Fruit fly (Drosophila melanogaster): ENCODE results near the gene Sap47.
A peak's percentile ranks its signal among the peaks of the same experiment; 100 is the strongest.

The Sap47 gene

dm6 chr3R:15950843-15951242 is 15.9 kb downstream of the Sap47 start, which contains the start of the genes CG31088 and CG46383:
CG31088 (minus strand) TSS chr3R:15950943.
CG46383 (minus strand) TSS chr3R:15950943.
- no peak for TF ChIP-seq EcR (GFP tag; optimal IDR thresholded peaks at IDR 0.05)
- no peak for TF ChIP-seq usp (GFP tag; optimal IDR thresholded peaks at IDR 0.05)
- no peak for TF ChIP-seq Dll (optimal IDR thresholded peaks at IDR 0.05)
- no peak for TF ChIP-seq pan (optimal IDR thresholded peaks at IDR 0.05)

dm6 chr3R:15963690-15964281 is 28.9 kb downstream of the Sap47 start, which contains the start of the genes CG4287 and CG5516:
CG4287 (minus strand) TSS chr3R:15963867.
CG5516 (plus strand) TSS chr3R:15963884.
- TF ChIP-seq CG8478 (optimal IDR thresholded peaks at IDR 0.05), result no peak
- no peak for TF ChIP-seq usp (GFP tag; optimal IDR thresholded peaks at IDR 0.05)
- no peak for TF ChIP-seq EcR (GFP tag; optimal IDR thresholded peaks at IDR 0.05)
- TF ChIP-seq psq (optimal IDR thresholded peaks at IDR 0.05), result no peak
- TF ChIP-seq Dll (optimal IDR thresholded peaks at IDR 0.05), result no peak

DNA sequence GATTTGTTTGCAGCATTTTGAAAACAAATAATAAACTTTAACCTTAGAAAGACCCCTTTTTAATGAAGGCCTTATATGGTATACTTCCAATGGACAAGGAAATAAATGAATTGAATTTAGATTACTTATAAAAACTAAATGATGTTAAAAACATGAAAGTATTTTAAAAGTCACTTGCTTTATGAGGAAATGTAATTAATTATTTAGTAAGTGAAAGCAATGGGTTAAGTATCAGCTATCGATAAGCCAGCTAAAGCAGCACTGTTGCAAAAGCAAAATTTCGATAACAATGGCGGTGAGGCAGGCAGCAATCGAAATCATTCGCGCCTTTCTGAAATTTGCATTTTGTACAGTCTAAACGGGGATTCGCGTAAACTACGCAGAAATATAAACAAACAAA is 30.3 kb downstream of the Sap47 start, which contains the start of the genes CG32856 and Rbf2:
Gene CG32856, minus strand, starts transcription at position 183 of the 400 bp plus-strand sequence.
Gene Rbf2, plus strand, starts transcription at position 278 of the 400 bp plus-strand sequence.
- TF ChIP-seq pan (optimal IDR thresholded peaks at IDR 0.05) (no peak), usp (GFP tag; optimal IDR thresholded peaks at IDR 0.05) (no peak), psq (optimal IDR thresholded peaks at IDR 0.05) (no peak), EcR (GFP tag; optimal IDR thresholded peaks at IDR 0.05) (no peak), Dll (optimal IDR thresholded peaks at IDR 0.05) (no peak), CG8478 (optimal IDR thresholded peaks at IDR 0.05) (no peak)

DNA sequence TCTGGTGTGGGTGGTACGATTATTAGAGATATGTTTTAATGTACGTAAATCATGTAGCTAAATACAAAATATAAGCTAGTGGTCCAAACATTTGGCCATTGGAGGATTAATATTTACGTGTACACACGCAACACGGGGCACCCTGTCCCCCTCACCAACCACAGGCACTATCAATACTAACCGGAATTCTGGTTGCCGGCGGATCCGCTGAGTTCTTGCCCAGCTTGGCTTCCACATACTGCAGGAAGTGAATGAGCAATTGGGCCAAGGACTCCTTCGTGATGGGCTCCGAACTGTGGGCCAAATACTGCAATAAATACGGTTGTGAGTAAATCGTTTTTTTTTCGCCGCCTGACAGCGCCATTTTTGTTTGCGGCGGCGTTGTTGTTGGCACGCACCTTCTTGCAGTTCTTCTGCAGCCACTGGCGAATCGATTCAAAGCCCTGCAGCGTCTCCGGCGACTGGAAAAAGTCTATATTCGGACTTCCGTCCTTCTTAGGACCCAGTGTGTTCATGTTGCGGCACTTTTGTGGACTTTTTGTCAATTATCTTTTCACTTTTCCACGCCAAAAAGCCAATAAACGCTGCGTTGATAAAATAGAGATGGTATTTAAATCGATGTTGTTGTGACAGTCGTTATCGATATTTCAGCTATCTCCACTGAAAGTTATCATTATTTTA is 37.5 kb downstream of the Sap47 start, which contains the start of gene mor:
Gene mor, minus strand, starts transcription at position 616 of the 681 bp plus-strand sequence.
- TF ChIP-seq Dll (optimal IDR thresholded peaks at IDR 0.05), result peak; percentile 32
- no peak for TF ChIP-seq pan (optimal IDR thresholded peaks at IDR 0.05)
- TF ChIP-seq EcR (GFP tag; optimal IDR thresholded peaks at IDR 0.05), result no peak

- TF ChIP-seq pan (optimal IDR thresholded peaks at IDR 0.05) (no peak), usp (GFP tag; optimal IDR thresholded peaks at IDR 0.05) (no peak), Dll (optimal IDR thresholded peaks at IDR 0.05) (no peak), psq (optimal IDR thresholded peaks at IDR 0.05) (no peak)
These were observed 38.1 kb downstream of the Sap47 start, which contains the start of gene Hel89B for dm6 chr3R:15972979-15973486. Hel89B (plus strand) TSS chr3R:15973298.

- TF ChIP-seq pan (optimal IDR thresholded peaks at IDR 0.05) (no peak), Dll (optimal IDR thresholded peaks at IDR 0.05) (no peak), usp (GFP tag; optimal IDR thresholded peaks at IDR 0.05) (no peak), EcR (GFP tag; optimal IDR thresholded peaks at IDR 0.05) (no peak), psq (optimal IDR thresholded peaks at IDR 0.05) (no peak), CG8478 (optimal IDR thresholded peaks at IDR 0.05) (no peak)
These were observed 38.6 kb downstream of the Sap47 start for dm6 chr3R:15973488-15973975.

- TF ChIP-seq Dll (optimal IDR thresholded peaks at IDR 0.05) (no peak), CG8478 (optimal IDR thresholded peaks at IDR 0.05) (no peak), pan (optimal IDR thresholded peaks at IDR 0.05) (no peak), psq (optimal IDR thresholded peaks at IDR 0.05) (no peak), EcR (GFP tag; optimal IDR thresholded peaks at IDR 0.05) (no peak), usp (GFP tag; optimal IDR thresholded peaks at IDR 0.05) (no peak)
These were observed 39.3 kb downstream of the Sap47 start for dm6 chr3R:15974235-15974634.

DNA sequence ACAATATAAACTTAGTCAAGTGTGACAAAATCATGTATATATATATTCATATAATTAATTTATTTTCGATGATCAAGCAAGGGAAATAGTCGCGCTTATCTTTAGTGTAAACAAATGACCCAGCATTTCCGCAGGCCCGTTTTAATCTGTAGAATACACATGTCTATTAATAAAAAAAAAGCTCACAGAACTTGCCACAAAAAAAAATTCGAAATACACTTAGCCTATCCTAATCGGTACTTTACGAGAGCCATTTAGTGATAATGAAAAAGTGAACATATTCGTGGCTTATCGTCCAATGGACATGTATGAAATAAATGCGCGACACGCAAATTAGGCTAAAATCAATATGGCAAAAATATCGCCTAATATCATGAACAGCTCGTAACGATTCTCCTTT is 40.3 kb downstream of the Sap47 start:
- TF ChIP-seq usp (GFP tag; optimal IDR thresholded peaks at IDR 0.05) (no peak), EcR (GFP tag; optimal IDR thresholded peaks at IDR 0.05) (no peak), CG8478 (optimal IDR thresholded peaks at IDR 0.05) (no peak), psq (optimal IDR thresholded peaks at IDR 0.05) (no peak), Dll (optimal IDR thresholded peaks at IDR 0.05) (no peak), pan (optimal IDR thresholded peaks at IDR 0.05) (no peak)

DNA sequence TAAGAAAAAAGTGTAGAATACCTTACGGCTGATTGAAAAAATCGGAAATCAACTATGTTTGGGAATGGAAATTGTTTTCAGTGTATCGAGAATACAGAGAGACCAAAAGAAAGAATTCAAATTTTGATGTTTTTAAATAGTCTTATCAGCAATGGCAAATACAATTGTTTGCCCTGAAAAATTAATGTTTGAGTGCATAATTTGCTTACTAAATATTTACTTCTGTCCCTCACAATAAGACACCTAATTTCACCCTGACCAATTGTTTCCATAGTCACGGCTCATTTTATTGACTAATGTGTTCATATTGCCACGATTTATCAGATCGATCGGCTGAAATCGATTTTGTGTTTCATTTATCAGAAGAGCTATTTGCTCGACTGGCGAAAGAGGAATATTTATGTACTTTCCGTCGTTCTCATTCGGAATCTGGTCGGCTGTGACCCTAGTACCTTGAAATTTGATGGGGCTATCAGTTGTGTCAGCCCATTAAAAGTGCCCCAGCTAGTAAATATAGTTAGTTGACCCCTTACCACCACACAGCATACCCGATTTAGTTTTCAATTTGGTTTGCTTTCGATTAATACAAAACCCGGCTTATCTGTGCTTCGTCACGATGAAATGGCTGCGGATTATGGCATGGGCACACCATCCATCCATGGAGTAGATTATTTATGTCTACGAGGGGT is 48.8 kb downstream of the Sap47 start:
- TF ChIP-seq pan (optimal IDR thresholded peaks at IDR 0.05) (no peak), Dll (optimal IDR thresholded peaks at IDR 0.05) (no peak), usp (GFP tag; optimal IDR thresholded peaks at IDR 0.05) (no peak), psq (optimal IDR thresholded peaks at IDR 0.05) (no peak), CG8478 (optimal IDR thresholded peaks at IDR 0.05) (no peak), EcR (GFP tag; optimal IDR thresholded peaks at IDR 0.05) (no peak)

DNA sequence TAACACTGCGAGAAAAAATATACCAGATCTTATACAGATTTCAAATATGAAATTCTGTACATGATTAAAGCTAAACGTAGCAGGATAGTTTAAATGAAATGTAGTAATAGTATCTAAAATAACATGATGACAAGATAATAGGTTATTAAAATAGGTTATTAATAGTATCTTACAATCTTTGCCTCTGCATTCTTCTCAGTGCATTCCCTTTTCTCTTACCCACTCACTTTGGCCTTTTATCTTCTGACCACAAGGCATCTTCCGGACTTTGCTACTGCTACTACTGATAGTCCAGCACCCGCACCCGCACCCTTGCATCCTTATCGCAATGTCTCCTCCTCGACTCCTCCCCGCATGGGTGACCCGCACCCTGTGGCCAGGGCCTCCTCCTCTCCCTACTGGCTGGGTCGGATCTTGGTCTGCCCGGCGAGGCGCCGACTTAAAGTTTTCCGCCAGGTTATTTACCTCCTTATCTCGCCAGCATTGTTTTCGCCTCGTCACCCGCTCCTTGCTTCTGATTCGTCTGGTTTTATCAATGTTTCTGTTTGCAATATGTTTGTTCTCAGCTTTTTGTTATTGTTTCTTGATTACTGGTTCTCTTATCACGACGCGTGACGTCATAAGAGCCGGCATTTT is 49.7 kb downstream of the Sap47 start:
- TF ChIP-seq EcR (GFP tag; optimal IDR thresholded peaks at IDR 0.05) (peak in 1 of 2 experiments; percentile 80), usp (GFP tag; optimal IDR thresholded peaks at IDR 0.05) (no peak)

DNA sequence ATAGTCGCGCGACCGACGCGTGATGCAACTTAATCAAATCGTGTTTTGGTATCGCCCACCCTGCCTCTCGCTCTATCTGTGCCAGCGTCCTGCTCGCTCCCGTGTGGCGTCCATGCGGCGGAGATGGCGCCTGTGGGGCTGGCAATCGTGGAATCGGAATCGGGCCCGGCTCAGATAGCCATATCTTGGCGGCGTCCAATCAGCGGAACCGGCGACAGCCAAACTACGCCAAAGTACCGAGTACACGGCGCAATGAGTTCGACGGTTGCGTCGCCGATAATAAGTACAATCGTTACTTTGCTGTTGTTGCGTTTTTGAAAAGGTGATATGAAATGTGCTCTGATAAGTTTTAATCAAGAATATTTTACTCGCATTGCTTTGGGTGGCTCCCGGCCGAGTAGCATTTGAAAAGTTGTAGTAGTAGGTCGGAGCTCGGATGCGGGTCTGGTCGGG is 50.9 kb downstream of the Sap47 start, which contains the start of gene srp:
Gene srp, plus strand, starts transcription at position 391 of the 453 bp plus-strand sequence.
- TF ChIP-seq usp (GFP tag; optimal IDR thresholded peaks at IDR 0.05) (no peak), CG8478 (optimal IDR thresholded peaks at IDR 0.05) (no peak), pan (optimal IDR thresholded peaks at IDR 0.05) (no peak), psq (optimal IDR thresholded peaks at IDR 0.05) (no peak), Dll (optimal IDR thresholded peaks at IDR 0.05) (no peak), EcR (GFP tag; optimal IDR thresholded peaks at IDR 0.05) (no peak)
